Fruit fly (Drosophila melanogaster) whole organism, embryonic: ENCODE data around the gene CG7248.

ENCODE experiments used
- B-H2 ChIP-seq: fragments of 200-800 bp; sonication (Bioruptor generic); optimal IDR thresholded peaks from 2 replicates; lab custom pipeline; 2018; ENCODE audit warnings: missing biosample characterization, mild to moderate bottlenecking, missing genetic modification characterization
- CG10462 ChIP-seq: fragments of 200-800 bp; sonication (Bioruptor generic); optimal IDR thresholded peaks from 2 replicates; lab custom pipeline; 2016; ENCODE audit warnings: missing biosample characterization, missing genetic modification characterization
- CG11504 ChIP-seq: fragments of 200-800 bp; sonication (Bioruptor generic); optimal IDR thresholded peaks from 3 replicates; lab custom pipeline; 2019; ENCODE audit warnings: missing biosample characterization, mild to moderate bottlenecking, missing genetic modification characterization, moderate library complexity
- CG13296 ChIP-seq: fragments of 200-800 bp; sonication (Bioruptor generic); optimal IDR thresholded peaks from 3 replicates; lab custom pipeline; 2018; ENCODE audit warnings: missing biosample characterization, mild to moderate bottlenecking, missing genetic modification characterization
- CG13775 ChIP-seq: fragments of 200-800 bp; sonication (Bioruptor generic); optimal IDR thresholded peaks from 3 replicates; lab custom pipeline; 2017; ENCODE audit warnings: missing biosample characterization, mild to moderate bottlenecking, missing genetic modification characterization
- CG30403 ChIP-seq: fragments of 200-800 bp; sonication (Bioruptor generic); optimal IDR thresholded peaks from 3 replicates; lab custom pipeline; 2016; ENCODE audit warnings: missing biosample characterization, missing genetic modification characterization
- CG3065 ChIP-seq: fragments of 200-800 bp; sonication (Bioruptor generic); optimal IDR thresholded peaks from 2 replicates; lab custom pipeline; 2016; ENCODE audit warnings: missing biosample characterization, missing genetic modification characterization
- CG33213 ChIP-seq: fragments of 200-800 bp; sonication (Bioruptor generic); optimal IDR thresholded peaks from 3 replicates; lab custom pipeline; 2016; ENCODE audit warnings: missing biosample characterization, missing genetic modification characterization
- CG34422 ChIP-seq: fragments of 200-800 bp; sonication (Bioruptor generic); IDR thresholded peaks from 3 replicates; pipeline ENCODE4 v1.3.6; 2022; ENCODE audit warnings: missing biosample characterization, missing genetic modification characterization
- CG4360 ChIP-seq: fragments of 200-800 bp; sonication (Bioruptor generic); IDR thresholded peaks from 2 replicates; pipeline ENCODE4 v1.3.6; 2022; ENCODE audit warnings: missing biosample characterization, missing genetic modification characterization
- CG4404 ChIP-seq: fragments of 200-800 bp; sonication (Bioruptor generic); IDR thresholded peaks from 2 replicates; pipeline ENCODE4 v1.3.6; 2022; ENCODE audit warnings: missing biosample characterization, missing genetic modification characterization
- CG4617 ChIP-seq: fragments of 200-800 bp; sonication (Bioruptor generic); optimal IDR thresholded peaks from 3 replicates; lab custom pipeline; 2016; ENCODE audit warnings: missing biosample characterization, missing genetic modification characterization, borderline replicate concordance
- CG5245 ChIP-seq: fragments of 200-800 bp; sonication (Bioruptor generic); optimal IDR thresholded peaks from 3 replicates; lab custom pipeline; 2016; ENCODE audit warnings: missing biosample characterization, missing genetic modification characterization
- CG7786 ChIP-seq: fragments of 200-800 bp; sonication (Bioruptor generic); optimal IDR thresholded peaks from 2 replicates; lab custom pipeline; 2016; ENCODE audit warnings: missing biosample characterization, missing genetic modification characterization
- CG8944 ChIP-seq: fragments of 200-800 bp; sonication (Bioruptor generic); optimal IDR thresholded peaks from 3 replicates; lab custom pipeline; 2016; ENCODE audit warnings: missing biosample characterization, missing genetic modification characterization
- CG9215 ChIP-seq: fragments of 200-800 bp; sonication (Bioruptor generic); IDR thresholded peaks from 2 replicates; pipeline ENCODE4 v1.3.6; 2022; ENCODE audit warnings: missing biosample characterization, missing genetic modification characterization
- Dp ChIP-seq: fragments of 200-800 bp; sonication (Bioruptor generic); optimal IDR thresholded peaks from 2 replicates; lab custom pipeline; 2018; ENCODE audit warnings: missing biosample characterization, mild to moderate bottlenecking, missing genetic modification characterization, moderate library complexity
- E2f1 ChIP-seq: fragments of 200-800 bp; sonication (Bioruptor generic); IDR thresholded peaks from 2 replicates; pipeline ENCODE4 v1.3.6; 2022; ENCODE audit warnings: missing biosample characterization, missing genetic modification characterization
- ERR ChIP-seq: fragments of 200-800 bp; sonication (Bioruptor generic); optimal IDR thresholded peaks from 2 replicates; lab custom pipeline; 2016; ENCODE audit warnings: missing biosample characterization, missing genetic modification characterization
- Fer1 ChIP-seq: fragments of 200-800 bp; sonication (Bioruptor generic); optimal IDR thresholded peaks from 2 replicates; lab custom pipeline; 2017; ENCODE audit warnings: missing biosample characterization, mild to moderate bottlenecking, missing genetic modification characterization
- Fer3 ChIP-seq: fragments of 200-800 bp; sonication (Bioruptor generic); optimal IDR thresholded peaks from 2 replicates; lab custom pipeline; 2018; ENCODE audit warnings: missing biosample characterization, mild to moderate bottlenecking, missing genetic modification characterization, moderate library complexity
- HLHmδ ChIP-seq: fragments of 200-800 bp; sonication (Bioruptor generic); optimal IDR thresholded peaks from 2 replicates; lab custom pipeline; 2018; ENCODE audit warnings: missing biosample characterization, mild to moderate bottlenecking, missing genetic modification characterization, moderate library complexity
- HmgZ ChIP-seq: fragments of 200-800 bp; sonication (Bioruptor generic); optimal IDR thresholded peaks from 2 replicates; lab custom pipeline; 2018; ENCODE audit warnings: missing biosample characterization, mild to moderate bottlenecking, missing genetic modification characterization
- Kr ChIP-seq: fragments of 200-800 bp; sonication (Bioruptor generic); optimal IDR thresholded peaks from 2 replicates; lab custom pipeline; 2017; ENCODE audit warnings: missing biosample characterization, mild to moderate bottlenecking, missing genetic modification characterization
- Lhr ChIP-seq: fragments of 200-800 bp; sonication (Bioruptor generic); optimal IDR thresholded peaks from 3 replicates; lab custom pipeline; 2017; ENCODE audit warnings: mild to moderate bottlenecking, missing biosample characterization, missing genetic modification reagents, missing genetic modification characterization
- NC2α ChIP-seq: fragments of 200-800 bp; sonication (Bioruptor generic); optimal IDR thresholded peaks from 2 replicates; lab custom pipeline; 2016; ENCODE audit warnings: missing biosample characterization, missing genetic modification characterization
- Nf-YA ChIP-seq: fragments of 200-800 bp; sonication (Bioruptor generic); IDR thresholded peaks from 2 replicates; pipeline ENCODE4 v1.3.6; 2022; ENCODE audit warnings: missing biosample characterization, missing genetic modification characterization
- Nf-YC ChIP-seq: fragments of 200-800 bp; optimal IDR thresholded peaks from 3 replicates; lab custom pipeline; 2019; ENCODE audit warnings: missing biosample characterization, mild to moderate bottlenecking, missing genetic modification characterization, moderate library complexity
- Oaz ChIP-seq: fragments of 200-800 bp; sonication (Bioruptor generic); IDR thresholded peaks from 2 replicates; pipeline ENCODE4 v1.3.6; 2022; ENCODE audit warnings: missing biosample characterization, missing genetic modification characterization
- Optix ChIP-seq: fragments of 200-800 bp; sonication (Bioruptor generic); IDR thresholded peaks from 3 replicates; pipeline ENCODE4 v1.3.6; 2022; ENCODE audit warnings: missing biosample characterization, missing genetic modification characterization
- Sox102F ChIP-seq: fragments of 200-800 bp; sonication (Bioruptor generic); optimal IDR thresholded peaks from 2 replicates; lab custom pipeline; 2018; ENCODE audit warnings: missing biosample characterization, mild to moderate bottlenecking, missing genetic modification characterization, moderate library complexity
- Ssrp ChIP-seq: fragments of 200-800 bp; sonication (Bioruptor generic); optimal IDR thresholded peaks from 2 replicates; lab custom pipeline; 2018; ENCODE audit warnings: missing biosample characterization, mild to moderate bottlenecking, missing genetic modification characterization, moderate library complexity
- bowl ChIP-seq: fragments of 200-800 bp; sonication (Bioruptor generic); IDR thresholded peaks from 2 replicates; pipeline ENCODE4 v1.3.6; 2022; ENCODE audit warnings: missing biosample characterization, missing genetic modification characterization
- bsh ChIP-seq, 2 experiments: fragments of 200-800 bp; sonication (Bioruptor generic); optimal IDR thresholded peaks; 2 replicates each; lab custom pipeline; 2017 to 2018; ENCODE audit warnings: mild to moderate bottlenecking in 2 of 2, missing biosample characterization in 2 of 2, missing genetic modification characterization in 2 of 2, moderate library complexity in 1 of 2
- ci ChIP-seq: fragments of 200-800 bp; sonication (Bioruptor generic); IDR thresholded peaks from 3 replicates; pipeline ENCODE4 v1.3.6; 2022; ENCODE audit warnings: missing biosample characterization, missing genetic modification characterization
- cwo ChIP-seq: fragments of 200-800 bp; sonication (Bioruptor generic); optimal IDR thresholded peaks from 3 replicates; lab custom pipeline; 2017; ENCODE audit warnings: missing biosample characterization, missing genetic modification characterization, mild to moderate bottlenecking, moderate library complexity, missing genetic modification reagents
- emc ChIP-seq: fragments of 200-800 bp; sonication (Bioruptor generic); optimal IDR thresholded peaks from 2 replicates; lab custom pipeline; 2016; ENCODE audit warnings: missing biosample characterization, missing genetic modification characterization
- fd64A ChIP-seq: fragments of 200-800 bp; sonication (Bioruptor generic); optimal IDR thresholded peaks from 3 replicates; lab custom pipeline; 2018; ENCODE audit warnings: missing biosample characterization, mild to moderate bottlenecking, missing genetic modification characterization
- grau ChIP-seq: fragments of 200-800 bp; optimal IDR thresholded peaks from 3 replicates; lab custom pipeline; 2019; ENCODE audit warnings: missing biosample characterization, mild to moderate bottlenecking, missing genetic modification characterization, moderate library complexity
- gsb ChIP-seq: fragments of 200-800 bp; sonication (Bioruptor generic); IDR thresholded peaks from 2 replicates; pipeline ENCODE4 v1.3.6; 2022; ENCODE audit warnings: missing biosample characterization, missing genetic modification characterization
- hbn ChIP-seq: fragments of 200-800 bp; sonication (Bioruptor generic); IDR thresholded peaks from 2 replicates; pipeline ENCODE4 v1.3.6; 2022; ENCODE audit warnings: missing biosample characterization, missing genetic modification characterization; ENCODE audit not compliant: partially characterized antibody
- her ChIP-seq: fragments of 200-800 bp; sonication (Bioruptor generic); optimal IDR thresholded peaks from 2 replicates; lab custom pipeline; 2016; ENCODE audit warnings: missing biosample characterization, missing genetic modification characterization
- ind ChIP-seq: fragments of 200-800 bp; sonication (Bioruptor generic); optimal IDR thresholded peaks from 3 replicates; lab custom pipeline; 2016; ENCODE audit warnings: missing biosample characterization, missing genetic modification characterization
- insv ChIP-seq, 2 experiments: fragments of 200-800 bp; sonication (Bioruptor generic); optimal IDR thresholded peaks; 3 replicates each; lab custom pipeline; 2016 to 2018; ENCODE audit warnings: missing biosample characterization in 2 of 2, missing genetic modification characterization in 2 of 2
- prd ChIP-seq, 3 experiments: fragments of >200 bp in 2 of 3; fragments of 200-800 bp in 1 of 3; sonication (Bioruptor generic) in 1 of 3; optimal IDR thresholded peaks in 2 of 3; IDR thresholded peaks in 1 of 3; 2 replicates in 2 of 3; 3 replicates in 1 of 3; pipeline versions ENCODE4 v1.3.6 to Lab custom; 2017 to 2022; ENCODE audit warnings: missing biosample characterization in 1 of 3, missing genetic modification characterization in 1 of 3
- psq ChIP-seq: fragments of 200-800 bp; sonication (Bioruptor generic); optimal IDR thresholded peaks from 2 replicates; lab custom pipeline; 2017; ENCODE audit warnings: missing biosample characterization, missing genetic modification characterization
- slp2 ChIP-seq: fragments of 200-800 bp; sonication (Bioruptor generic); optimal IDR thresholded peaks from 2 replicates; lab custom pipeline; 2016; ENCODE audit warnings: missing biosample characterization, missing genetic modification characterization
- ttk ChIP-seq: fragments of 200-800 bp; sonication (Bioruptor generic); IDR thresholded peaks from 2 replicates; pipeline ENCODE4 v2.1.2; 2022; ENCODE audit warnings: missing biosample characterization, missing genetic modification characterization
- unc-4 ChIP-seq: fragments of 200-800 bp; sonication (Bioruptor generic); IDR thresholded peaks from 2 replicates; pipeline ENCODE4 v1.3.6; 2022; ENCODE audit warnings: missing biosample characterization, missing genetic modification characterization; ENCODE audit not compliant: partially characterized antibody
- vvl ChIP-seq: fragments of 200-800 bp; sonication (Bioruptor generic); IDR thresholded peaks from 2 replicates; pipeline ENCODE4 v1.3.6; 2022; ENCODE audit warnings: missing biosample characterization, missing genetic modification characterization
- wdn ChIP-seq: fragments of 200-800 bp; sonication (Bioruptor generic); IDR thresholded peaks from 2 replicates; pipeline ENCODE4 v1.3.6; 2022; ENCODE audit warnings: missing biosample characterization, missing genetic modification characterization
- z ChIP-seq: fragments of 200-800 bp; sonication (Bioruptor generic); IDR thresholded peaks from 3 replicates; pipeline ENCODE4 v1.3.6; 2022; ENCODE audit warnings: missing biosample characterization, missing genetic modification characterization

The CG7248 gene

dm6 chr3L:11992960-11993359 is 39.1 kb downstream of the CG7248 start, which contains the start of gene viaf (continued):
- no peak for TF ChIP-seq emc (GFP tag; lab: Kevin White, UChicago)
- no peak for TF ChIP-seq CG33213 (GFP tag; lab: Kevin White, UChicago)
- TF ChIP-seq Nf-YA = no peak
- no peak for TF ChIP-seq cwo (GFP tag; lab: Kevin White, UChicago)
- TF ChIP-seq slp2 = no peak
- TF ChIP-seq NC2α (GFP tag; lab: Kevin White, UChicago) = no peak
- peak; percentile 76 for TF ChIP-seq ci
- TF ChIP-seq bsh (GFP tag; optimal IDR thresholded peaks at IDR 0.05; lab: Kevin White, UChicago) = no peak
- no peak for TF ChIP-seq z (GFP tag; lab: Robert Waterston, UW)
- TF ChIP-seq Sox102F (GFP tag; lab: Kevin White, UChicago) = peak; percentile 51
- no peak for TF ChIP-seq CG4404 (GFP tag; lab: Robert Waterston, UW)
- peak; percentile 77 for TF ChIP-seq vvl
- TF ChIP-seq ttk (GFP tag; lab: Robert Waterston, UW) = no peak
- TF ChIP-seq CG3065 = no peak
- no peak for TF ChIP-seq HLHmδ (GFP tag; lab: Kevin White, UChicago)
- peak; percentile 43 for TF ChIP-seq Dp
- TF ChIP-seq CG4360 = no peak
- no peak for TF ChIP-seq prd (optimal IDR thresholded peaks at IDR 0.05; lab: Kevin White, UChicago)
- peak; percentile 53 for TF ChIP-seq prd (GFP tag; IDR thresholded peaks at IDR 0.05; lab: Robert Waterston, UW)
- peak; percentile 91 for TF ChIP-seq unc-4 (GFP tag; lab: Robert Waterston, UW)
- TF ChIP-seq Fer3 (tag; lab: Kevin White, UChicago) = no peak
- no peak for TF ChIP-seq CG7786 (GFP tag; lab: Kevin White, UChicago)
- no peak for TF ChIP-seq bowl (GFP tag; lab: Robert Waterston, UW)
- TF ChIP-seq CG30403 = peak; percentile 50
- peak; percentile 52; the same call in 2 of the 3 replicates for TF ChIP-seq CG34422
- no peak for TF ChIP-seq Optix (GFP tag; lab: Robert Waterston, UW)
- TF ChIP-seq Ssrp (tag; lab: Kevin White, UChicago) = peak; percentile 45
- no peak for TF ChIP-seq psq (GFP tag; lab: Kevin White, UChicago)
- TF ChIP-seq CG10462 (GFP tag; lab: Kevin White, UChicago) = peak; percentile 23
- no peak for TF ChIP-seq wdn (GFP tag; lab: Robert Waterston, UW)
- no peak for TF ChIP-seq gsb (GFP tag; lab: Robert Waterston, UW)
- no peak for TF ChIP-seq ERR (GFP tag; lab: Kevin White, UChicago)
- peak; percentile 70 for TF ChIP-seq HmgZ (tag; lab: Kevin White, UChicago)
- TF ChIP-seq E2f1 = peak; percentile 59; the same call in 1 of the 2 replicates
- TF ChIP-seq Lhr (GFP tag; lab: Kevin White, UChicago) = no peak
- no peak for TF ChIP-seq CG8944 (GFP tag; lab: Kevin White, UChicago)
- peak; percentile 24 for TF ChIP-seq CG5245 (GFP tag; lab: Kevin White, UChicago)
- TF ChIP-seq Nf-YC (tag; lab: Kevin White, UChicago) = no peak
- no peak for TF ChIP-seq her
- no peak for TF ChIP-seq insv (GFP tag; optimal IDR thresholded peaks at IDR 0.05; lab: Kevin White, UChicago)
- TF ChIP-seq B-H2 = no peak
- no peak for TF ChIP-seq CG11504 (tag; lab: Kevin White, UChicago)
- no peak for TF ChIP-seq CG9215 (GFP tag; lab: Robert Waterston, UW)
- no peak for TF ChIP-seq Kr (GFP tag; lab: Kevin White, UChicago)
- no peak for TF ChIP-seq fd64A (GFP tag; lab: Kevin White, UChicago)
- peak; percentile 88 for TF ChIP-seq CG4617 (GFP tag; lab: Kevin White, UChicago)
- TF ChIP-seq grau (tag; lab: Kevin White, UChicago) = no peak
- TF ChIP-seq ind (GFP tag; lab: Kevin White, UChicago) = peak; percentile 57
- TF ChIP-seq Fer1 (GFP tag; lab: Kevin White, UChicago) = no peak
- TF ChIP-seq hbn (GFP tag; lab: Robert Waterston, UW) = peak; percentile 85
- no peak for TF ChIP-seq Oaz
- TF ChIP-seq CG13775 (GFP tag; lab: Kevin White, UChicago) = peak; percentile 33
- no peak for TF ChIP-seq CG13296
